Worm (Caenorhabditis elegans): Measurements from ENCODE around the gene F22B7.3.

Gene F22B7.3

DNA sequence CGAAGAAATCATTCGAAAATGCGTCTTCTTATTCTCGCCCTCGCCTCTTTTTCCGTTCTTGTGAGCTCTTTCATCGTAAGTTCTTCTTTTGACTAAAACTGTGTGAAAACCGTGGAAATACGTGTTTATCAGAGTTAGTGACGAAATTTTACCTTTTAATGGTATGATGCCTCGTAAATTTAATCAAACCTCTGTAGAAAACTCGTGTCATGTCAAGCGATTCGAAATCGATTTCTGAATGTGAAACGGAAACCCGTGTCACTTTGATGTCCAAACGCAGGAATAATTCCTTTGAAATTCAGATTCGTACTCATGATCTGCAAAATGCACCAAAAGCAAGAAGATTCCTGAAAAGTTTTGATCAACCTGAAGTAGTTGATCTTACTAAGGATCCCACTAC lies at the start of gene F22B7.3:
Gene F22B7.3, plus strand, starts transcription at position 301 of the 400 bp plus-strand sequence.
- TF ChIP-seq unc-86 (tag; optimal IDR thresholded peaks at IDR 0.05): no peak
- TF ChIP-seq nhr-47 (tag; optimal IDR thresholded peaks at IDR 0.05): no peak
- no peak for TF ChIP-seq nhr-84 (tag; optimal IDR thresholded peaks at IDR 0.05)
- no peak for TF ChIP-seq zip-4 (GFP tag; optimal IDR thresholded peaks at IDR 0.05)
- TF ChIP-seq vab-15 (tag; optimal IDR thresholded peaks at IDR 0.05): no peak
- TF ChIP-seq elt-2 (tag; optimal IDR thresholded peaks at IDR 0.05): no peak
- TF ChIP-seq C04F5.9 (tag; optimal IDR thresholded peaks at IDR 0.05): no peak
- no peak for TF ChIP-seq rnt-1 (tag; optimal IDR thresholded peaks at IDR 0.05)
- TF ChIP-seq nhr-19 (GFP tag; conservative IDR thresholded peaks at IDR 0.05): no peak
- no peak for TF ChIP-seq fos-1 (tag; optimal IDR thresholded peaks at IDR 0.05)
- TF ChIP-seq lin-39 (tag; optimal IDR thresholded peaks at IDR 0.05): no peak
- TF ChIP-seq mep-1 (tag; optimal IDR thresholded peaks at IDR 0.05): no peak
- TF ChIP-seq tbx-2 (tag; optimal IDR thresholded peaks at IDR 0.05): no peak
- no peak for TF ChIP-seq F16B12.6 (tag; optimal IDR thresholded peaks at IDR 0.05)

DNA sequence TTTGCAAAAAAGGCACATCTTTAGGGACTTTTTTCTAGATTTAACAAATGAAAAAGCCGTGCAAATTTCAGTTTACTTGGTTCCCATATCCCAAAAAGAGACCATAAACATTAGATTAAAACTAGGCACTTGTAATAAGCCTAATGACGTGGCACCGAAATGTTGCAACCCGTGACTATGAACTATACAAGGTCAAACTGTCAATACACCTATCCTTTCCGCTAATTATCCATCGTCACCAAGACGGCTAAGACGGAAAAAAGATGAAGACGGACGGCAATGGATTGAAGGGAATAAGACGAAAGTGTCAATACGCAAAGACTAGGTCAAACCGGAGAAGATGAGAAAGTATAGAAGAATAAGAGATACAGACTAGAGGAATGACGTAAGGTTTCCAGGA lies 49.7 kb upstream of the F22B7.3 start:
- TF ChIP-seq nhr-85 (tag) (peak; percentile 62), dpl-1 (GFP tag; optimal IDR thresholded peaks at IDR 0.05) (peak in 1 of 3 experiments; percentile 8), C16A3.4 (tag; optimal IDR thresholded peaks at IDR 0.05) (peak; percentile 19), snu-23 (GFP tag; optimal IDR thresholded peaks at IDR 0.05) (peak; percentile 12), nhr-19 (GFP tag; conservative IDR thresholded peaks at IDR 0.05) (no peak), elt-3 (tag; optimal IDR thresholded peaks at IDR 0.05) (peak in 1 of 6 experiments; percentile 59), sup-37 (GFP tag; optimal IDR thresholded peaks at IDR 0.05) (no peak), nhr-20 (tag; optimal IDR thresholded peaks at IDR 0.05) (peak; percentile 8), mep-1 (tag; optimal IDR thresholded peaks at IDR 0.05) (peak; percentile 53), blmp-1 (tag; optimal IDR thresholded peaks at IDR 0.05) (peak; percentile 94)

DNA sequence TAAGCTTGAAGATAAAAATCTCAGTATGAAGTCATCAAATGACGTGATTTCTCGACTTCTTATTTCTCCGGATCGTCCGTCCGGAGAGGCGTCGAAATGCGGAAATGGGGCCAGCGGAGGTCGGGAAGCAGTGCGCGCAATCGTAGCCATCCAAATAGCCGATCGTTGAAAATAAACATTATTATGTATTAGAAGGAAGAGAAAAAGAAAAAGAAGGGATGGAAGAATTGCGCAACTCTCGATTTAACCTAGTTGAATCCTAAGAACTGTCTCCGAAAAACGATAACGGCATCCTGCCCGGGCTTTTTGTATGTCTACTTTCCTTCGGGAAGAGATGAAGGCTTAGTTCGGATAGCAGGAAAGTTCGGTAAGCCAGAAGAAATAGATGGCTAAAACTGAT lies 46.5 kb upstream of the F22B7.3 start:
- TF ChIP-seq ztf-11 (tag; optimal IDR thresholded peaks at IDR 0.05): no peak
- TF ChIP-seq blmp-1 (tag; optimal IDR thresholded peaks at IDR 0.05): peak; percentile 93

DNA sequence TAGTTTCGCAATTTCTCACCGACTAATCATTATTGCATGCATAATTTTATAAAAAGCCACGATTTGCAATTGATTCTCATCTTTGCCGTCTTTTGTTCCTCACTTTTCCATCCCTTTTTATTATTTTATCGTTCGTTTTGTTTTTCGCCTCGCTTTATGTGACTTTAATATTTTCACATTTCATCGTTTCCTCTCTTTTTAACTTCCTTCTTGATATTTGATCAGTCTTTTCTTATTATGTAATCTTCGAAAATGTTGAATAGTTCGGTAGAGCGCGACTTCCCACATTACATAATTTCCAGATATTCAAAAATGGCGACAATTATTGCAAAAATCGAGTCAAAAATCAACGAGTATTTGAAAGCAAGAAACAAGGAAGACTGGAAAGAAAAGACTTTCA lies 43.2 kb upstream of the F22B7.3 start, which contains the start of gene C06E1.1:
Gene C06E1.1, plus strand, starts transcription at position 301 of the 400 bp plus-strand sequence.
- TF ChIP-seq hpl-2 (GFP tag; optimal IDR thresholded peaks at IDR 0.05) (no peak), lin-39 (tag; optimal IDR thresholded peaks at IDR 0.05) (no peak), elt-2 (tag; optimal IDR thresholded peaks at IDR 0.05) (no peak), swsn-7 (tag; optimal IDR thresholded peaks at IDR 0.05) (no peak), ces-1 (GFP tag; optimal IDR thresholded peaks at IDR 0.05) (no peak)

DNA sequence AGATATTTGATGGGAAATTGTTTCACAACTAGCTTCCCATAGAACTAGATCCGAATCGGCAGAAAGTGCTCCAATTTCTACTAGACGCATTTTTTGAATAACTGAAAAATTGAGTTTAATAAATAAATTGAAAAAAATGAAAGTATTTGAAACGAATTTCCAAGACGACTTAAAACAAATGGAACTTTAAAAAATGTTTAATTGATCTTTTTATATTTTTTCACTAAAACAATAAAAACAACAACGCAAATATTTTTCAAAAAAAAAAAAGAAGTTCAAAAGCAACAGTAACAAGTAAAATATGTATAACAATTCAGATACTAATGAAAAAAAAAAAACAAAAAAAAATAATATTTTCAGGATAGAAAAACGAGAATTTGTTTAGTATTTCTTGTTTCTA lies 39.0 kb upstream of the F22B7.3 start, which contains the start of gene C06E1.9:
Gene C06E1.9, minus strand, starts transcription at position 101 of the 400 bp plus-strand sequence.
- TF ChIP-seq unc-98 (GFP tag; IDR thresholded peaks at IDR 0.05) (no peak), lin-13 (GFP tag; optimal IDR thresholded peaks at IDR 0.05) (no peak), nhr-12 (tag; optimal IDR thresholded peaks at IDR 0.05) (no peak), unc-130 (tag; optimal IDR thresholded peaks at IDR 0.05) (no peak), nhr-20 (tag; optimal IDR thresholded peaks at IDR 0.05) (no peak), alr-1 (tag; optimal IDR thresholded peaks at IDR 0.05; ENCODE audit: borderline replicate concordance) (no peak), blmp-1 (tag; optimal IDR thresholded peaks at IDR 0.05) (no peak), sup-37 (GFP tag; optimal IDR thresholded peaks at IDR 0.05) (no peak), skn-1 (tag; optimal IDR thresholded peaks at IDR 0.05) (no peak), mdl-1 (tag; optimal IDR thresholded peaks at IDR 0.05) (no peak)

DNA sequence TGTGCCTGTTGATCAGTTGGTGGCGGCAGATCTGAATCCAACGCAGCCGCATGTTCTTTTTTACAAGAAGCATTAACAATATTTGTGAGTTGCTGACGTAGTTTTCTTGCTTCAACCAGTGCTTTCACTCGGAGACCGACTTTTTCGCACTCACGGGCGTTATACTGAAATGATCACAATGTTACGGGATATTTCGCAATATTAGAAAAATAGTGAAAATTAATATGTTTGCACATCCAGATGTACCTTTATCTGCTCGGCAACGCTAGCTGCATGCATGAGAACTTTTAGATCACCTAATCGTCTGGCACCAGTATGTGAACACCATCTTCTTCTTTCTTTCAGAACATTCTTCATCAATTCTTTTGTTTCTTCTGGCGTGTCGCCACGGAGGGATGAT lies 37.4 kb upstream of the F22B7.3 start:
- TF ChIP-seq fkh-10 (GFP tag; optimal IDR thresholded peaks at IDR 0.05) (no peak), mdl-1 (tag; optimal IDR thresholded peaks at IDR 0.05) (no peak), zag-1 (tag; optimal IDR thresholded peaks at IDR 0.05) (no peak), efl-1 (optimal IDR thresholded peaks at IDR 0.05) (no peak), efl-1 (GFP tag; optimal IDR thresholded peaks at IDR 0.05 in 1 of 2) (peak in 1 of 2 experiments; percentile 23)

Measured in whole organism, L1 larva.